Worm (Caenorhabditis elegans) whole organism, young adult: Measurements from ENCODE around the gene srxa-13.

Source experiments
- hlh-26 ChIP-seq: fragments of 200-800 bp; sonication (Bioruptor generic); conservative IDR thresholded peaks from 2 replicates; pipeline ENCODE4 v1.3.6; 2022; ENCODE audit warnings: missing genetic modification reagents, missing genetic modification characterization, missing compliant biosample characterization
- sea-2 ChIP-seq: fragments of 200-800 bp; sonication (Bioruptor generic); IDR thresholded peaks from 2 replicates; pipeline ENCODE4 v1.3.6; 2022; ENCODE audit warnings: missing genetic modification characterization, missing compliant biosample characterization

ce11 chrV:13946385-13947019 lies 16.9 kb downstream of the srxa-13 start, which contains the start of the genes srx-10 and clec-226:
- no peak for TF ChIP-seq sea-2 (GFP tag; lab: Robert Waterston, UW)
- no peak for TF ChIP-seq hlh-26
